Fruit fly (Drosophila melanogaster) whole organism, wandering third instar larva: Measurements from ENCODE around the gene EloA.

Experiments used
- Dfd ChIP-seq: fragments of >200 bp; optimal IDR thresholded peaks from 2 replicates; lab custom pipeline; 2017; ENCODE audit warnings: missing biosample characterization, missing genetic modification characterization
- Dif ChIP-seq: fragments of 200-275, 200-300 bp; sonication (Bioruptor generic); optimal IDR thresholded peaks from 2 replicates; lab custom pipeline; 2018; ENCODE audit warnings: missing biosample characterization, missing genetic modification characterization; ENCODE audit not compliant: partially characterized antibody
- Hr78 ChIP-seq: fragments of >200 bp; optimal IDR thresholded peaks from 2 replicates; lab custom pipeline; 2017; ENCODE audit warnings: missing biosample characterization, missing genetic modification characterization
- Jra ChIP-seq: sonication (Bioruptor generic); optimal IDR thresholded peaks from 2 replicates; lab custom pipeline; 2016; ENCODE audit warnings: missing biosample characterization, missing genetic modification characterization
- Mio ChIP-seq: sonication (Bioruptor generic); optimal IDR thresholded peaks from 2 replicates; lab custom pipeline; 2016; ENCODE audit warnings: missing biosample characterization, missing genetic modification characterization
- brk ChIP-seq: fragments of 200-800 bp; sonication (Bioruptor generic); optimal IDR thresholded peaks from 2 replicates; lab custom pipeline; 2016; ENCODE audit warnings: missing biosample characterization, mild to moderate bottlenecking, missing genetic modification characterization
- dmrt93B ChIP-seq: fragments of 200-800 bp; sonication (Bioruptor generic); optimal IDR thresholded peaks from 2 replicates; lab custom pipeline; 2018; ENCODE audit warnings: missing biosample characterization, mild to moderate bottlenecking, missing genetic modification characterization
- psq ChIP-seq: fragments of 200-800 bp; sonication (Bioruptor generic); optimal IDR thresholded peaks from 3 replicates; lab custom pipeline; 2017; ENCODE audit warnings: missing biosample characterization, mild to moderate bottlenecking, missing genetic modification characterization, moderate library complexity
- tai ChIP-seq: sonication (Bioruptor generic); optimal IDR thresholded peaks from 2 replicates; lab custom pipeline; 2016; ENCODE audit warnings: missing biosample characterization, missing genetic modification characterization
- woc ChIP-seq: sonication (Bioruptor generic); optimal IDR thresholded peaks from 2 replicates; lab custom pipeline; 2016; ENCODE audit warnings: missing biosample characterization, mild to moderate bottlenecking, missing genetic modification characterization

dm6 chr3R:23212764-23213163, 38.6 kb upstream of the EloA start:
- TF ChIP-seq psq (GFP tag; lab: Kevin White, UChicago) (no peak), Dfd (GFP tag; lab: Kevin White, UChicago) (no peak), brk (GFP tag; lab: Kevin White, UChicago) (no peak), Mio (no peak), woc (GFP tag; lab: Kevin White, UChicago) (no peak), Jra (no peak), dmrt93B (GFP tag; lab: Kevin White, UChicago) (no peak), tai (GFP tag; lab: Kevin White, UChicago) (no peak), Dif (GFP tag; lab: Kevin White, UChicago) (no peak), Hr78 (GFP tag; lab: Kevin White, UChicago) (no peak)
